Worm (Caenorhabditis elegans) whole organism, L4 larva: Measurements from ENCODE around the gene ral-1.

Experiments
- T20F7.1 ChIP-seq: fragments of 200-800 bp; sonication (Bioruptor generic); optimal IDR thresholded peaks from 2 replicates; lab custom pipeline; 2018; ENCODE audit warnings: mild to moderate bottlenecking, missing genetic modification characterization, missing compliant biosample characterization
- aha-1 ChIP-seq: fragments of 150-350 bp; peaks from one replicate; lab custom pipeline; 2014; ENCODE audit warnings: missing biosample characterization, missing genetic modification characterization
- aly-2 ChIP-seq: sonication (generic microtip); optimal IDR thresholded peaks from 2 replicates; lab custom pipeline; 2018; ENCODE audit warnings: missing biosample characterization, missing genetic modification characterization
- dve-1 ChIP-seq: sonication (generic microtip); optimal IDR thresholded peaks from 2 replicates; lab custom pipeline; 2017; ENCODE audit warnings: antibody characterized with exemption, mild to moderate bottlenecking, missing genetic modification characterization, missing compliant biosample characterization; ENCODE audit not compliant: insufficient read depth
- egl-27 ChIP-seq: sonication (generic microtip); optimal IDR thresholded peaks from 3 replicates; lab custom pipeline; 2017; ENCODE audit warnings: missing biosample characterization, missing genetic modification reagents, missing genetic modification characterization
- fos-1 ChIP-seq: fragments of 150-350 bp; optimal IDR thresholded peaks from 2 replicates; lab custom pipeline; 2014; ENCODE audit warnings: missing biosample characterization, missing genetic modification characterization
- lin-29 ChIP-seq: fragments of 200-800 bp; sonication (Bioruptor generic); IDR thresholded peaks from 2 replicates; pipeline ENCODE4 v1.3.6; 2022; ENCODE audit warnings: missing genetic modification reagents, missing genetic modification characterization, missing compliant biosample characterization
- lsy-2 ChIP-seq, 2 experiments: fragments of 150-350 bp in 1 of 2; sonication (generic microtip) in 1 of 2; optimal IDR thresholded peaks; 2 replicates each; lab custom pipeline; 2014 to 2017; ENCODE audit warnings: missing biosample characterization in 2 of 2, missing genetic modification characterization in 2 of 2
- nhr-28 ChIP-seq: fragments of 150-350 bp; optimal IDR thresholded peaks from 2 replicates; lab custom pipeline; 2014; ENCODE audit warnings: missing biosample characterization, missing genetic modification characterization
- nhr-76 ChIP-seq: fragments of 150-350 bp; optimal IDR thresholded peaks from 2 replicates; lab custom pipeline; 2014; ENCODE audit warnings: missing biosample characterization, missing genetic modification characterization
- unc-62 ChIP-seq, 3 experiments: fragments of 150-350 bp in 1 of 3; sonication (generic microtip); optimal IDR thresholded peaks in 2 of 3; peaks in 1 of 3; 1 replicate in 1 of 3; 2 replicates in 2 of 3; lab custom pipeline; 2014 to 2017; ENCODE audit warnings: missing biosample characterization in 3 of 3, missing genetic modification characterization in 3 of 3, missing genetic modification reagents in 3 of 3, missing genotype in 1 of 3
- zfp-3 ChIP-seq: fragments of 200-800 bp; sonication (Bioruptor generic); conservative IDR thresholded peaks from 2 replicates; pipeline ENCODE4 v1.3.6; 2022; ENCODE audit warnings: missing genetic modification reagents, missing genetic modification characterization, missing compliant biosample characterization
- ztf-11 ChIP-seq: fragments of 150-350 bp; optimal IDR thresholded peaks from 2 replicates; lab custom pipeline; 2014; ENCODE audit warnings: missing biosample characterization, missing genetic modification characterization

- no peak for TF ChIP-seq unc-62 (GFP tag; optimal IDR thresholded peaks at IDR 0.05 in 1 of 2; lab: Kevin White, UChicago)
- no peak for TF ChIP-seq unc-62 (tag; optimal IDR thresholded peaks at IDR 0.05; lab: Kevin White, UChicago)
- TF ChIP-seq nhr-28 (tag; lab: Kevin White, UChicago): no peak
- no peak for TF ChIP-seq aha-1 (tag; lab: Kevin White, UChicago)
- no peak for TF ChIP-seq nhr-76 (tag; lab: Kevin White, UChicago)
- TF ChIP-seq aly-2 (tag; lab: Kevin White, UChicago): no peak
- TF ChIP-seq T20F7.1 (GFP tag; lab: Kevin White, UChicago): no peak
- no peak for TF ChIP-seq egl-27 (tag; lab: Kevin White, UChicago)
- TF ChIP-seq fos-1: no peak
- no peak for TF ChIP-seq ztf-11 (tag; lab: Kevin White, UChicago)
- TF ChIP-seq zfp-3 (GFP tag; lab: Robert Waterston, UW): no peak
- TF ChIP-seq lin-29 (GFP tag; lab: Robert Waterston, UW): no peak
- TF ChIP-seq dve-1: no peak
- no peak for TF ChIP-seq lsy-2 (tag; optimal IDR thresholded peaks at IDR 0.05; lab: Kevin White, UChicago)
Observed at ce11 chrIII:3311607-3312006, 497 bp downstream of the ral-1 start.
